Worm (Caenorhabditis elegans) whole organism, young adult: ENCODE data around the gene C03E10.3.

Experiments
- B0019.2 ChIP-seq: fragments of 200-800 bp; sonication (Bioruptor generic); conservative IDR thresholded peaks from 2 replicates; pipeline ENCODE4 v1.3.6; 2022; ENCODE audit warnings: missing genetic modification reagents, missing genetic modification characterization, missing compliant biosample characterization
- B0336.3 ChIP-seq: fragments of 200-800 bp; sonication (Bioruptor generic); IDR thresholded peaks from 2 replicates; pipeline ENCODE4 v1.3.6; 2022; ENCODE audit warnings: missing genetic modification characterization, missing compliant biosample characterization
- C17E4.6 ChIP-seq: fragments of 200-800 bp; sonication (Bioruptor generic); IDR thresholded peaks from 2 replicates; pipeline ENCODE4 v1.3.6; 2022; ENCODE audit warnings: missing genetic modification reagents, missing genetic modification characterization, missing compliant biosample characterization
- F10E7.11 ChIP-seq: sonication (generic microtip); optimal IDR thresholded peaks from 2 replicates; lab custom pipeline; 2017; ENCODE audit warnings: mild to moderate bottlenecking, missing genetic modification characterization, moderate library complexity, missing compliant biosample characterization
- F22D6.2 ChIP-seq: sonication (generic microtip); optimal IDR thresholded peaks from 2 replicates; lab custom pipeline; 2016; ENCODE audit warnings: mild to moderate bottlenecking, missing genetic modification characterization, missing compliant biosample characterization
- F23B12.7 ChIP-seq: sonication (generic microtip); optimal IDR thresholded peaks from 2 replicates; lab custom pipeline; 2017; ENCODE audit warnings: missing genetic modification characterization, mild to moderate bottlenecking, missing compliant biosample characterization, antibody characterized with exemption, moderate library complexity; ENCODE audit not compliant: insufficient read depth
- F37B4.10 ChIP-seq: fragments of 200-800 bp; sonication (Bioruptor generic); IDR thresholded peaks from 2 replicates; pipeline ENCODE4 v1.3.6; 2022; ENCODE audit warnings: missing genetic modification characterization, missing compliant biosample characterization
- Y53F4B.3 ChIP-seq: fragments of 200-800 bp; sonication (Bioruptor generic); IDR thresholded peaks from 2 replicates; pipeline ENCODE4 v1.3.6; 2022; ENCODE audit warnings: missing genetic modification reagents, missing genetic modification characterization, missing compliant biosample characterization
- Y56A3A.18 ChIP-seq: fragments of 200-800 bp; sonication (Bioruptor generic); IDR thresholded peaks from 2 replicates; pipeline ENCODE4 v1.3.6; 2022; ENCODE audit warnings: missing genetic modification reagents, missing genetic modification characterization, missing compliant biosample characterization
- Y95B8A.8 ChIP-seq: fragments of 200-800 bp; sonication (Bioruptor generic); IDR thresholded peaks from 2 replicates; pipeline ENCODE4 v1.3.6; 2022; ENCODE audit warnings: missing genetic modification reagents, missing genetic modification characterization, missing compliant biosample characterization
- atf-7 ChIP-seq: sonication (generic microtip); optimal IDR thresholded peaks from 2 replicates; lab custom pipeline; 2017; ENCODE audit warnings: mild to moderate bottlenecking, missing genetic modification characterization, missing compliant biosample characterization
- attf-3 ChIP-seq: fragments of 200-800 bp; sonication (Bioruptor generic); conservative IDR thresholded peaks from 2 replicates; pipeline ENCODE4 v1.3.6; 2022; ENCODE audit warnings: missing genetic modification reagents, missing genetic modification characterization, missing compliant biosample characterization
- ceh-58 ChIP-seq: fragments of 200-800 bp; sonication (Bioruptor generic); IDR thresholded peaks from 2 replicates; pipeline ENCODE4 v1.3.6; 2022; ENCODE audit warnings: missing genetic modification characterization, missing compliant biosample characterization
- efl-1 ChIP-seq: fragments of 150-350 bp; optimal IDR thresholded peaks from 2 replicates; lab custom pipeline; 2014; ENCODE audit warnings: missing biosample characterization, missing genetic modification reagents, missing genetic modification characterization
- ets-4 ChIP-seq: fragments of 200-800 bp; sonication (Bioruptor generic); optimal IDR thresholded peaks from 2 replicates; lab custom pipeline; 2018; ENCODE audit warnings: mild to moderate bottlenecking, missing genetic modification characterization, missing compliant biosample characterization
- hrde-1 ChIP-seq: sonication (generic microtip); optimal IDR thresholded peaks from 2 replicates; lab custom pipeline; 2016; ENCODE audit warnings: missing genetic modification characterization, mild to moderate bottlenecking, missing compliant biosample characterization, moderate library complexity, missing genotype, missing genetic modification reagents, borderline replicate concordance
- lin-54 ChIP-seq: fragments of 200-800 bp; sonication (Bioruptor generic); optimal IDR thresholded peaks from 2 replicates; lab custom pipeline; 2018; ENCODE audit warnings: mild to moderate bottlenecking, missing genetic modification characterization, missing compliant biosample characterization
- lsl-1 ChIP-seq: fragments of 200-800 bp; sonication (Bioruptor generic); optimal IDR thresholded peaks from 2 replicates; lab custom pipeline; 2018; ENCODE audit warnings: mild to moderate bottlenecking, missing genetic modification characterization, moderate library complexity, missing compliant biosample characterization
- lsy-27 ChIP-seq: sonication (generic microtip); optimal IDR thresholded peaks from 2 replicates; lab custom pipeline; 2017; ENCODE audit warnings: missing genetic modification characterization, mild to moderate bottlenecking, missing compliant biosample characterization, antibody characterized with exemption, missing genotype, borderline replicate concordance; ENCODE audit not compliant: insufficient read depth
- madf-6 ChIP-seq: fragments of 200-800 bp; sonication (Bioruptor generic); IDR thresholded peaks from 2 replicates; pipeline ENCODE4 v1.3.6; 2022; ENCODE audit warnings: missing genetic modification reagents, missing genetic modification characterization, missing compliant biosample characterization
- nfya-1 ChIP-seq: sonication (generic microtip); optimal IDR thresholded peaks from 2 replicates; lab custom pipeline; 2017; ENCODE audit warnings: antibody characterized with exemption, missing compliant biosample characterization, missing genetic modification characterization, borderline replicate concordance; ENCODE audit not compliant: insufficient read depth
- nhr-120 ChIP-seq: fragments of 200-800 bp; sonication (Bioruptor generic); IDR thresholded peaks from 2 replicates; pipeline ENCODE4 v1.3.6; 2022; ENCODE audit warnings: missing genetic modification characterization, missing compliant biosample characterization
- nhr-90 ChIP-seq: sonication (generic microtip); optimal IDR thresholded peaks from 2 replicates; lab custom pipeline; 2016; ENCODE audit warnings: missing genotype, mild to moderate bottlenecking, missing genetic modification characterization, missing compliant biosample characterization
- pha-4 ChIP-seq: fragments of 150-350 bp; sonication (generic microtip); optimal IDR thresholded peaks from 2 replicates; lab custom pipeline; 2014; ENCODE audit warnings: missing biosample characterization, missing genetic modification reagents, missing genetic modification characterization
- rec-8 ChIP-seq, 2 experiments: sonication (generic microtip); optimal IDR thresholded peaks; 2 replicates each; lab custom pipeline; 2016; ENCODE audit warnings: mild to moderate bottlenecking in 2 of 2, missing genetic modification characterization in 2 of 2, missing genetic modification reagents in 2 of 2, missing genotype in 2 of 2, missing biosample characterization in 1 of 2, missing compliant biosample characterization in 1 of 2, moderate library complexity in 1 of 2
- sdz-38 ChIP-seq: sonication (generic microtip); optimal IDR thresholded peaks from 2 replicates; lab custom pipeline; 2016; ENCODE audit warnings: missing genotype, missing genetic modification characterization, missing compliant biosample characterization
- snpc-1.3 ChIP-seq: sonication (generic microtip); optimal IDR thresholded peaks from 2 replicates; lab custom pipeline; 2017; ENCODE audit warnings: missing genetic modification characterization, mild to moderate bottlenecking, missing compliant biosample characterization, antibody characterized with exemption, moderate library complexity, missing genotype, missing genetic modification reagents; ENCODE audit not compliant: insufficient read depth
- snpc-4 ChIP-seq, 5 experiments: fragments of 150-350 bp in 1 of 5; sonication (generic microtip) in 4 of 5; optimal IDR thresholded peaks; 2 replicates each; lab custom pipeline; 2014 to 2018; ENCODE audit warnings: missing genetic modification characterization in 5 of 5, missing biosample characterization in 3 of 5, antibody characterized with exemption in 2 of 5, mild to moderate bottlenecking in 2 of 5, missing compliant biosample characterization in 2 of 5, missing genotype in 2 of 5, moderate library complexity in 2 of 5, missing genetic modification reagents in 1 of 5
- tbp1 ChIP-seq: fragments of 200-800 bp; sonication (Bioruptor generic); optimal IDR thresholded peaks from 2 replicates; lab custom pipeline; 2018; ENCODE audit warnings: mild to moderate bottlenecking, missing genetic modification characterization, missing compliant biosample characterization
- zim-3 ChIP-seq: sonication (generic microtip); optimal IDR thresholded peaks from 2 replicates; lab custom pipeline; 2017; ENCODE audit warnings: mild to moderate bottlenecking, missing genetic modification characterization, moderate library complexity, missing compliant biosample characterization
- ztf-25 ChIP-seq: fragments of 200-800 bp; sonication (Bioruptor generic); IDR thresholded peaks from 2 replicates; pipeline ENCODE4 v1.3.6; 2022; ENCODE audit warnings: missing genetic modification reagents, missing genetic modification characterization, missing compliant biosample characterization
- ztf-6 ChIP-seq: fragments of 200-800 bp; sonication (Bioruptor generic); IDR thresholded peaks from 2 replicates; pipeline ENCODE4 v1.3.6; 2022; ENCODE audit warnings: missing genetic modification reagents, missing genetic modification characterization, missing compliant biosample characterization

The C03E10.3 gene

ce11 chrV:11300539-11300938 lies 14.3 kb downstream of the C03E10.3 start, which contains the start of gene srh-47:
TSS of gene srh-47 (minus strand) at chrV:11300639.
- no peak for TF ChIP-seq F22D6.2 (tag; lab: Kevin White, UChicago)
- TF ChIP-seq nhr-120 (GFP tag; lab: Robert Waterston, UW), result no peak
- TF ChIP-seq nhr-90 (tag; lab: Kevin White, UChicago), result no peak
- TF ChIP-seq Y53F4B.3 (GFP tag; lab: Robert Waterston, UW), result no peak
- TF ChIP-seq sdz-38 (tag; lab: Kevin White, UChicago), result no peak
- TF ChIP-seq ztf-6, result no peak
- TF ChIP-seq rec-8 (tag; optimal IDR thresholded peaks at IDR 0.05; lab: Kevin White, UChicago), result no peak
- TF ChIP-seq zim-3 (tag; lab: Kevin White, UChicago), result no peak
- no peak for TF ChIP-seq efl-1 (GFP tag; lab: Kevin White, UChicago)
- no peak for TF ChIP-seq hrde-1
- no peak for TF ChIP-seq lsl-1 (GFP tag; lab: Kevin White, UChicago)
- TF ChIP-seq Y56A3A.18 (GFP tag; lab: Robert Waterston, UW), result no peak
- no peak for TF ChIP-seq atf-7 (tag; lab: Kevin White, UChicago)
- no peak for TF ChIP-seq nfya-1 (tag; lab: Kevin White, UChicago)
- TF ChIP-seq F23B12.7 (tag; lab: Kevin White, UChicago), result no peak
- TF ChIP-seq snpc-1.3 (tag; lab: Kevin White, UChicago), result no peak
- no peak for TF ChIP-seq Y95B8A.8 (GFP tag; lab: Robert Waterston, UW)
- no peak for TF ChIP-seq F10E7.11
- TF ChIP-seq ceh-58 (GFP tag; lab: Robert Waterston, UW), result no peak
- no peak for TF ChIP-seq tbp1 (GFP tag; lab: Kevin White, UChicago)

ce11 chrV:11302698-11303097 lies 16.5 kb downstream of the C03E10.3 start, which contains the start of gene srh-46:
TSS of gene srh-46 (minus strand) at chrV:11302886.
- TF ChIP-seq B0336.3 (GFP tag; lab: Robert Waterston, UW), result no peak
- TF ChIP-seq madf-6 (GFP tag; lab: Robert Waterston, UW), result no peak
- TF ChIP-seq pha-4 (tag; lab: Kevin White, UChicago), result no peak
- TF ChIP-seq B0019.2 (GFP tag; lab: Robert Waterston, UW), result no peak
- TF ChIP-seq efl-1 (GFP tag; lab: Kevin White, UChicago), result no peak
- TF ChIP-seq ztf-25 (GFP tag; lab: Robert Waterston, UW), result no peak
- TF ChIP-seq C17E4.6, result no peak

- no peak for TF ChIP-seq lin-54 (GFP tag; lab: Kevin White, UChicago)
- TF ChIP-seq B0336.3 (GFP tag; lab: Robert Waterston, UW), result no peak
- TF ChIP-seq rec-8 (tag; optimal IDR thresholded peaks at IDR 0.05; lab: Kevin White, UChicago), result no peak
- no peak for TF ChIP-seq attf-3 (GFP tag; lab: Robert Waterston, UW)
- TF ChIP-seq lsl-1 (GFP tag; lab: Kevin White, UChicago), result no peak
- no peak for TF ChIP-seq lsy-27 (tag; lab: Kevin White, UChicago)
- no peak for TF ChIP-seq zim-3 (tag; lab: Kevin White, UChicago)
- no peak for TF ChIP-seq ets-4
- no peak for TF ChIP-seq snpc-4 (GFP tag; optimal IDR thresholded peaks at IDR 0.05; lab: Kevin White, UChicago)
- TF ChIP-seq snpc-4 (tag; optimal IDR thresholded peaks at IDR 0.05; lab: Kevin White, UChicago), result no peak
- TF ChIP-seq F37B4.10, result no peak
- TF ChIP-seq efl-1 (GFP tag; lab: Kevin White, UChicago), result no peak
Measured at ce11 chrV:11304200-11304599, 18.0 kb downstream of the C03E10.3 start.
